Fruit fly (Drosophila melanogaster) whole organism, embryonic: ENCODE results near the gene RabGGTa.

Experiments
- BtbVII ChIP-seq: fragments of 200-800 bp; sonication (Bioruptor generic); optimal IDR thresholded peaks from 3 replicates; lab custom pipeline; 2017; ENCODE audit warnings: missing biosample characterization, mild to moderate bottlenecking, missing genetic modification characterization
- CG1024 ChIP-seq: fragments of 200-800 bp; sonication (Bioruptor generic); IDR thresholded peaks from 2 replicates; pipeline ENCODE4 v1.3.6; 2022; ENCODE audit warnings: missing biosample characterization, missing genetic modification characterization
- CG11723 ChIP-seq: fragments of 200-800 bp; sonication (Bioruptor generic); optimal IDR thresholded peaks from 2 replicates; lab custom pipeline; 2017; ENCODE audit warnings: missing biosample characterization, mild to moderate bottlenecking, missing genetic modification characterization
- CG12104 ChIP-seq: fragments of 200-800 bp; sonication (Bioruptor generic); optimal IDR thresholded peaks from 3 replicates; lab custom pipeline; 2016; ENCODE audit warnings: missing biosample characterization, missing genetic modification characterization
- CG12659 ChIP-seq: fragments of 200-800 bp; sonication (Bioruptor generic); optimal IDR thresholded peaks from 3 replicates; lab custom pipeline; 2017; ENCODE audit warnings: mild to moderate bottlenecking, missing biosample characterization, missing genetic modification reagents, missing genetic modification characterization
- CG12769 ChIP-seq: fragments of 200-800 bp; sonication (Bioruptor generic); optimal IDR thresholded peaks from 2 replicates; lab custom pipeline; 2019; ENCODE audit warnings: missing biosample characterization, mild to moderate bottlenecking, missing genetic modification characterization, moderate library complexity
- CG17568 ChIP-seq: fragments of 200-800 bp; sonication (Bioruptor generic); optimal IDR thresholded peaks from 2 replicates; lab custom pipeline; 2018; ENCODE audit warnings: missing biosample characterization, mild to moderate bottlenecking, missing genetic modification characterization, moderate library complexity
- CG33557 ChIP-seq: fragments of 200-800 bp; sonication (Bioruptor generic); optimal IDR thresholded peaks from 2 replicates; lab custom pipeline; 2019; ENCODE audit warnings: missing biosample characterization, mild to moderate bottlenecking, missing genetic modification characterization, moderate library complexity
- CG3407 ChIP-seq: fragments of 200-800 bp; sonication (Bioruptor generic); optimal IDR thresholded peaks from 2 replicates; lab custom pipeline; 2018; ENCODE audit warnings: missing biosample characterization, mild to moderate bottlenecking, missing genetic modification characterization
- CG4282 ChIP-seq: fragments of 200-800 bp; sonication (Bioruptor generic); optimal IDR thresholded peaks from 2 replicates; lab custom pipeline; 2016; ENCODE audit warnings: missing biosample characterization, missing genetic modification characterization
- CG4730 ChIP-seq: fragments of 200-800 bp; sonication (Bioruptor generic); IDR thresholded peaks from 2 replicates; pipeline ENCODE4 v1.3.6; 2022; ENCODE audit warnings: missing biosample characterization, missing genetic modification characterization
- CG5245 ChIP-seq: fragments of 200-800 bp; sonication (Bioruptor generic); optimal IDR thresholded peaks from 3 replicates; lab custom pipeline; 2016; ENCODE audit warnings: missing biosample characterization, missing genetic modification characterization
- CG7963 ChIP-seq: fragments of 200-800 bp; sonication (Bioruptor generic); IDR thresholded peaks from 3 replicates; pipeline ENCODE4 v1.3.6; 2022; ENCODE audit warnings: missing biosample characterization, missing genetic modification characterization; ENCODE audit not compliant: partially characterized antibody
- CG8944 ChIP-seq: fragments of 200-800 bp; sonication (Bioruptor generic); optimal IDR thresholded peaks from 3 replicates; lab custom pipeline; 2016; ENCODE audit warnings: missing biosample characterization, missing genetic modification characterization
- CG9215 ChIP-seq: fragments of 200-800 bp; sonication (Bioruptor generic); IDR thresholded peaks from 2 replicates; pipeline ENCODE4 v1.3.6; 2022; ENCODE audit warnings: missing biosample characterization, missing genetic modification characterization
- CrebB ChIP-seq: fragments of 200-800 bp; sonication (Bioruptor generic); optimal IDR thresholded peaks from 3 replicates; lab custom pipeline; 2018; ENCODE audit warnings: missing biosample characterization, mild to moderate bottlenecking, missing genetic modification characterization
- Eip74EF ChIP-seq, 2 experiments: fragments of 200-800 bp in 1 of 2; fragments of >200 bp in 1 of 2; sonication (Bioruptor generic) in 1 of 2; optimal IDR thresholded peaks; 2 replicates each; lab custom pipeline; 2017 to 2019; ENCODE audit warnings: missing biosample characterization in 2 of 2, missing genetic modification characterization in 2 of 2, mild to moderate bottlenecking in 1 of 2, moderate library complexity in 1 of 2
- HLH3B ChIP-seq: fragments of 200-800 bp; sonication (Bioruptor generic); IDR thresholded peaks from 2 replicates; pipeline ENCODE4 v1.3.6; 2022; ENCODE audit warnings: missing biosample characterization, missing genetic modification characterization
- Hey ChIP-seq: fragments of 200-800 bp; sonication (Bioruptor generic); optimal IDR thresholded peaks from 3 replicates; lab custom pipeline; 2018; ENCODE audit warnings: missing biosample characterization, mild to moderate bottlenecking, missing genetic modification characterization
- HmgZ ChIP-seq: fragments of 200-800 bp; sonication (Bioruptor generic); optimal IDR thresholded peaks from 2 replicates; lab custom pipeline; 2018; ENCODE audit warnings: missing biosample characterization, mild to moderate bottlenecking, missing genetic modification characterization
- Hr51 ChIP-seq, 2 experiments: fragments of 200-800 bp; sonication (Bioruptor generic); optimal IDR thresholded peaks; 2 replicates in 1 of 2; 3 replicates in 1 of 2; lab custom pipeline; 2016 to 2018; ENCODE audit warnings: missing biosample characterization in 2 of 2, missing genetic modification characterization in 2 of 2, mild to moderate bottlenecking in 1 of 2, moderate library complexity in 1 of 2
- MESR4 ChIP-seq: fragments of 200-800 bp; sonication (Bioruptor generic); optimal IDR thresholded peaks from 2 replicates; lab custom pipeline; 2018; ENCODE audit warnings: missing biosample characterization, mild to moderate bottlenecking, missing genetic modification characterization, moderate library complexity
- Mes4 ChIP-seq: fragments of 200-800 bp; sonication (Bioruptor generic); optimal IDR thresholded peaks from 2 replicates; lab custom pipeline; 2016; ENCODE audit warnings: missing biosample characterization, missing genetic modification characterization
- Ptx1 ChIP-seq: fragments of 200-800 bp; sonication (Bioruptor generic); IDR thresholded peaks from 2 replicates; pipeline ENCODE4 v1.3.6; 2022; ENCODE audit warnings: missing biosample characterization, missing genetic modification characterization
- Side ChIP-seq: fragments of 200-800 bp; sonication (Bioruptor generic); optimal IDR thresholded peaks from 2 replicates; lab custom pipeline; 2016; ENCODE audit warnings: missing biosample characterization, missing genetic modification characterization
- Stat92E ChIP-seq, 3 experiments: fragments of >200 bp in 2 of 3; fragments of 200-800 bp in 1 of 3; sonication (Bioruptor generic) in 1 of 3; optimal IDR thresholded peaks; 2 replicates each; lab custom pipeline; 2017 to 2019; ENCODE audit warnings: missing biosample characterization in 3 of 3, missing genetic modification characterization in 3 of 3, mild to moderate bottlenecking in 1 of 3, moderate library complexity in 1 of 3
- TFAM ChIP-seq: fragments of 200-800 bp; sonication (Bioruptor generic); optimal IDR thresholded peaks from 2 replicates; lab custom pipeline; 2017; ENCODE audit warnings: missing biosample characterization, missing genetic modification characterization, inconsistent platforms
- Taf1 ChIP-seq: fragments of 200-800 bp; sonication (Bioruptor generic); IDR thresholded peaks from 2 replicates; pipeline ENCODE4 v1.3.6; 2022; ENCODE audit warnings: missing biosample characterization, missing genetic modification characterization
- al ChIP-seq: fragments of 200-800 bp; sonication (Bioruptor generic); IDR thresholded peaks from 2 replicates; pipeline ENCODE4 v1.3.6; 2022; ENCODE audit warnings: missing biosample characterization, missing genetic modification characterization
- amos ChIP-seq: fragments of 200-800 bp; sonication (Bioruptor generic); IDR thresholded peaks from 2 replicates; pipeline ENCODE4 v1.3.6; 2022; ENCODE audit warnings: missing biosample characterization, missing genetic modification characterization; ENCODE audit not compliant: partially characterized antibody
- cg ChIP-seq: fragments of 200-800 bp; sonication (Bioruptor generic); optimal IDR thresholded peaks from 3 replicates; lab custom pipeline; 2019; ENCODE audit warnings: missing biosample characterization, mild to moderate bottlenecking, missing genetic modification characterization, moderate library complexity
- chinmo ChIP-seq: fragments of 200-800 bp; sonication (Bioruptor generic); IDR thresholded peaks from 4 replicates; pipeline ENCODE4 v1.3.6; 2022; ENCODE audit warnings: missing biosample characterization, missing genetic modification characterization; ENCODE audit not compliant: partially characterized antibody
- chn ChIP-seq: fragments of 200-800 bp; sonication (Bioruptor generic); optimal IDR thresholded peaks from 2 replicates; lab custom pipeline; 2016; ENCODE audit warnings: missing biosample characterization, missing genetic modification characterization
- ci ChIP-seq: fragments of 200-800 bp; sonication (Bioruptor generic); IDR thresholded peaks from 3 replicates; pipeline ENCODE4 v1.3.6; 2022; ENCODE audit warnings: missing biosample characterization, missing genetic modification characterization
- disco-r ChIP-seq: fragments of 200-800 bp; sonication (Bioruptor generic); optimal IDR thresholded peaks from 2 replicates; lab custom pipeline; 2016; ENCODE audit warnings: missing biosample characterization, missing genetic modification characterization
- fd64A ChIP-seq: fragments of 200-800 bp; sonication (Bioruptor generic); optimal IDR thresholded peaks from 3 replicates; lab custom pipeline; 2018; ENCODE audit warnings: missing biosample characterization, mild to moderate bottlenecking, missing genetic modification characterization
- gce ChIP-seq: fragments of 200-800 bp; sonication (Bioruptor generic); IDR thresholded peaks from 3 replicates; pipeline ENCODE4 v1.3.6; 2022; ENCODE audit warnings: missing biosample characterization, missing genetic modification characterization
- gcm2 ChIP-seq: fragments of 200-800 bp; sonication (Bioruptor generic); optimal IDR thresholded peaks from 2 replicates; lab custom pipeline; 2016; ENCODE audit warnings: missing biosample characterization, missing genetic modification characterization
- hbn ChIP-seq: fragments of 200-800 bp; sonication (Bioruptor generic); IDR thresholded peaks from 2 replicates; pipeline ENCODE4 v1.3.6; 2022; ENCODE audit warnings: missing biosample characterization, missing genetic modification characterization; ENCODE audit not compliant: partially characterized antibody
- odd ChIP-seq: fragments of 200-800 bp; sonication (Bioruptor generic); optimal IDR thresholded peaks from 2 replicates; lab custom pipeline; 2017; ENCODE audit warnings: missing biosample characterization, mild to moderate bottlenecking, missing genetic modification characterization
- pfk ChIP-seq: fragments of 200-800 bp; sonication (Bioruptor generic); optimal IDR thresholded peaks from 2 replicates; lab custom pipeline; 2018; ENCODE audit warnings: missing biosample characterization, mild to moderate bottlenecking, missing genetic modification characterization, moderate library complexity
- pnt ChIP-seq: fragments of 200-800 bp; sonication (Bioruptor generic); optimal IDR thresholded peaks from 3 replicates; lab custom pipeline; 2016; ENCODE audit warnings: missing biosample characterization, missing genetic modification characterization
- shn ChIP-seq: fragments of 200-800 bp; sonication (Bioruptor generic); optimal IDR thresholded peaks from 3 replicates; lab custom pipeline; 2016; ENCODE audit warnings: missing biosample characterization, missing genetic modification characterization
- stc ChIP-seq: fragments of 200-800 bp; sonication (Bioruptor generic); IDR thresholded peaks from 2 replicates; pipeline ENCODE4 v1.3.6; 2022; ENCODE audit warnings: missing biosample characterization, missing genetic modification characterization
- stwl ChIP-seq: fragments of 200-800 bp; sonication (Bioruptor generic); optimal IDR thresholded peaks from 3 replicates; lab custom pipeline; 2018; ENCODE audit warnings: missing biosample characterization, mild to moderate bottlenecking, missing genetic modification characterization, moderate library complexity
- z ChIP-seq: fragments of 200-800 bp; sonication (Bioruptor generic); IDR thresholded peaks from 3 replicates; pipeline ENCODE4 v1.3.6; 2022; ENCODE audit warnings: missing biosample characterization, missing genetic modification characterization
- zen2 ChIP-seq: fragments of 200-800 bp; sonication (Bioruptor generic); IDR thresholded peaks from 3 replicates; pipeline ENCODE4 v1.3.6; 2022; ENCODE audit warnings: missing biosample characterization, missing genetic modification characterization; ENCODE audit not compliant: partially characterized antibody
- zfh2 ChIP-seq: fragments of 200-800 bp; sonication (Bioruptor generic); optimal IDR thresholded peaks from 2 replicates; lab custom pipeline; 2016; ENCODE audit warnings: missing biosample characterization, missing genetic modification characterization

Gene RabGGTa

DNA sequence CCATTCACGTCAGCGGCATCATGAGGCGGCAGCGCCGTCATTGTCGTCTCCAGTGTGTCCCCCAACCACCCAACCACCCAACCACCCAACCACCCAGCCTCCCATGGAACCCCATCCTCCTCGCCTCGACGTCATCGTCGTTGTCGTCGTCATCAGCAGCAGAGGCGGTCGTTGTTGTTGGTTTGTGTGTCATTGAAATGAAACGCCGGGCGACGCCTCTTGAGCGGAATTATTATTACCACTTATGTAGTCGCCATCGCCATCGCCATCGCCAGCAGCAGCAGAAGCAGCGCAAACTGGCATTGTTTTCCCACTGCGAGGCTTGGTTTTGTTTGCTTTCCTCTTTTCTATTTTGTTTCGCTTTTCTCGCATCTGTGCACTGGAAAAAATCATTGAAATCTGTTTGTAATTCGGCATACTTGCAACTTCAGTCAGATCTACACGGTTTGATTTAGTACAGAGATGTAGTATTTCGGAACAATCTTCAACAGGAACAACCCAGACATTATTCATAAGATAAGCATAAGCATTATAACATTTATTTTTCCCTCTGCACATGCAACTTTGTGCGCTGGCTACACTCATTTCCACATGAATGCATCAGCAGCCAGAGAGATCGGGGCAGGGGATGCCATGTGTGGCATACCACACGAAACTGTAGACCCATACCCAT is 14.9 kb upstream of the RabGGTa start:
- TF ChIP-seq Taf1 (GFP tag; lab: Robert Waterston, UW) (no peak), CG12769 (tag; lab: Kevin White, UChicago) (peak; percentile 93), shn (GFP tag; lab: Kevin White, UChicago) (peak; percentile 95), CG12104 (GFP tag; lab: Kevin White, UChicago) (peak; percentile 91), Mes4 (GFP tag; lab: Kevin White, UChicago) (peak; percentile 98), CG3407 (GFP tag; lab: Kevin White, UChicago) (peak; percentile 98), gce (GFP tag; lab: Robert Waterston, UW) (peak; percentile 96), CG33557 (peak; percentile 96), fd64A (GFP tag; lab: Kevin White, UChicago) (peak; percentile 99), odd (GFP tag; lab: Kevin White, UChicago) (peak; percentile 91), CG1024 (GFP tag; lab: Robert Waterston, UW) (peak; percentile 94), Side (GFP tag; lab: Kevin White, UChicago) (peak; percentile 97), z (GFP tag; lab: Robert Waterston, UW) (peak; percentile 80; the same call in 2 of the 3 replicates), ci (GFP tag; lab: Robert Waterston, UW) (peak; percentile 99), hbn (no peak), chn (GFP tag; lab: Kevin White, UChicago) (peak; percentile 99), amos (GFP tag; lab: Robert Waterston, UW) (no peak), CG4282 (GFP tag; lab: Kevin White, UChicago) (peak; percentile 84), CG5245 (GFP tag; lab: Kevin White, UChicago) (peak; percentile 98), pnt (GFP tag; lab: Kevin White, UChicago) (peak; percentile 98), CG17568 (peak; percentile 95), chinmo (GFP tag; lab: Robert Waterston, UW) (0 out of 4 replicates have a peak, but pooled peaks have one; percentile 37), MESR4 (GFP tag; lab: Kevin White, UChicago) (peak; percentile 80), HmgZ (tag; lab: Kevin White, UChicago) (peak; percentile 83), disco-r (GFP tag; lab: Kevin White, UChicago) (peak; percentile 94), HLH3B (GFP tag; lab: Robert Waterston, UW) (peak; percentile 95), CG9215 (GFP tag; lab: Robert Waterston, UW) (peak; percentile 67), Ptx1 (GFP tag; lab: Robert Waterston, UW) (peak; percentile 93), CG4730 (GFP tag; lab: Robert Waterston, UW) (peak; percentile 89), TFAM (GFP tag; lab: Kevin White, UChicago) (peak; percentile 94), BtbVII (GFP tag; lab: Kevin White, UChicago) (peak; percentile 79), zfh2 (GFP tag; lab: Kevin White, UChicago) (no peak), cg (peak; percentile 21), stc (GFP tag; lab: Robert Waterston, UW) (peak; percentile 94), CG7963 (GFP tag; lab: Robert Waterston, UW) (no peak), CG12659 (GFP tag; lab: Kevin White, UChicago) (peak; percentile 90), al (GFP tag; lab: Robert Waterston, UW) (no peak), CrebB (tag; lab: Kevin White, UChicago) (peak; percentile 93), Stat92E (GFP tag; optimal IDR thresholded peaks at IDR 0.05; lab: Kevin White, UChicago) (peak in 1 of 3 experiments; percentile 98), pfk (no peak), Hr51 (GFP tag; optimal IDR thresholded peaks at IDR 0.05; lab: Kevin White, UChicago) (peak; percentile 91 to 94), zen2 (GFP tag; lab: Robert Waterston, UW) (no peak), Eip74EF (GFP tag; optimal IDR thresholded peaks at IDR 0.05; lab: Kevin White, UChicago) (peak in 1 of 2 experiments; percentile 97), stwl (tag; lab: Kevin White, UChicago) (peak; percentile 93), Hey (tag; lab: Kevin White, UChicago) (peak; percentile 16), CG8944 (GFP tag; lab: Kevin White, UChicago) (peak; percentile 98), CG11723 (GFP tag; lab: Kevin White, UChicago) (peak; percentile 93), gcm2 (GFP tag; lab: Kevin White, UChicago) (peak; percentile 64)
